Fruit fly (Drosophila melanogaster) whole organism, pupa: ENCODE results near the gene CG14971.
A peak's percentile ranks its signal among the peaks of the same experiment; 100 is the strongest.

Experiments
- CG10348 ChIP-seq: fragments of 200-800 bp; sonication (Bioruptor generic); IDR thresholded peaks from 2 replicates; pipeline ENCODE4 v1.3.6; 2022; ENCODE audit warnings: missing biosample characterization, missing genetic modification characterization
- CG12605 ChIP-seq: fragments of 200-800 bp; sonication (Bioruptor generic); IDR thresholded peaks from 2 replicates; pipeline ENCODE4 v1.3.6; 2022; ENCODE audit warnings: missing biosample characterization, missing genetic modification characterization
- CG13204 ChIP-seq: fragments of 200-800 bp; sonication (Bioruptor generic); optimal IDR thresholded peaks from 2 replicates; lab custom pipeline; 2018; ENCODE audit warnings: missing biosample characterization, mild to moderate bottlenecking, missing genetic modification characterization, moderate library complexity
- CG14655 ChIP-seq: fragments of 200-800 bp; sonication (Bioruptor generic); optimal IDR thresholded peaks from 3 replicates; lab custom pipeline; 2017; ENCODE audit warnings: mild to moderate bottlenecking, missing biosample characterization, missing genetic modification reagents, missing genetic modification characterization
- CG15710 ChIP-seq: fragments of 200-800 bp; sonication (Bioruptor generic); optimal IDR thresholded peaks from 2 replicates; lab custom pipeline; 2018; ENCODE audit warnings: missing biosample characterization, mild to moderate bottlenecking, missing genetic modification characterization, moderate library complexity
- CG17806 ChIP-seq: fragments of 200-800 bp; sonication (Bioruptor generic); optimal IDR thresholded peaks from 2 replicates; lab custom pipeline; 2018; ENCODE audit warnings: missing biosample characterization, mild to moderate bottlenecking, missing genetic modification characterization, moderate library complexity
- CG32121 ChIP-seq: fragments of 200-800 bp; sonication (Bioruptor generic); IDR thresholded peaks from 2 replicates; pipeline ENCODE4 v1.3.6; 2022; ENCODE audit warnings: missing biosample characterization, missing genetic modification characterization
- CG34367 ChIP-seq: fragments of 200-800 bp; sonication (Bioruptor generic); optimal IDR thresholded peaks from 2 replicates; lab custom pipeline; 2018; ENCODE audit warnings: missing biosample characterization, mild to moderate bottlenecking, missing genetic modification characterization
- CG4496 ChIP-seq: fragments of 200-800 bp; sonication (Bioruptor generic); IDR thresholded peaks from 3 replicates; pipeline ENCODE4 v1.3.6; 2022; ENCODE audit warnings: missing biosample characterization, missing genetic modification characterization
- CG8159 ChIP-seq: fragments of 200-800 bp; sonication (Bioruptor generic); optimal IDR thresholded peaks from 3 replicates; lab custom pipeline; 2018; ENCODE audit warnings: missing biosample characterization, mild to moderate bottlenecking, missing genetic modification characterization, moderate library complexity
- CG8301 ChIP-seq: fragments of 200-800 bp; sonication (Bioruptor generic); optimal IDR thresholded peaks from 2 replicates; lab custom pipeline; 2018; ENCODE audit warnings: missing biosample characterization, mild to moderate bottlenecking, missing genetic modification characterization
- CG9948 ChIP-seq: fragments of 200-800 bp; sonication (Bioruptor generic); optimal IDR thresholded peaks from 2 replicates; lab custom pipeline; 2018; ENCODE audit warnings: missing biosample characterization, mild to moderate bottlenecking, missing genetic modification characterization, moderate library complexity
- D1 ChIP-seq: fragments of 200-800 bp; sonication (Bioruptor generic); optimal IDR thresholded peaks from 2 replicates; lab custom pipeline; 2018; ENCODE audit warnings: missing biosample characterization, mild to moderate bottlenecking, missing genetic modification characterization, moderate library complexity
- EcR ChIP-seq: fragments of 200-800 bp; sonication (Bioruptor generic); optimal IDR thresholded peaks from 3 replicates; lab custom pipeline; 2019; ENCODE audit warnings: missing biosample characterization, missing genetic modification characterization, mild to moderate bottlenecking, moderate library complexity, missing genetic modification reagents
- Ets98B ChIP-seq: fragments of 200-800 bp; sonication (Bioruptor generic); IDR thresholded peaks from 2 replicates; pipeline ENCODE4 v1.3.6; 2022; ENCODE audit warnings: missing biosample characterization, missing genetic modification characterization
- Pif1A ChIP-seq: fragments of 200-800 bp; sonication (Bioruptor generic); optimal IDR thresholded peaks from 3 replicates; lab custom pipeline; 2016; ENCODE audit warnings: missing biosample characterization, missing genetic modification characterization
- Pif1B ChIP-seq: fragments of 200-800 bp; sonication (Bioruptor generic); optimal IDR thresholded peaks from 3 replicates; lab custom pipeline; 2016; ENCODE audit warnings: missing biosample characterization, missing genetic modification characterization
- Snoo ChIP-seq: fragments of 200-800 bp; sonication (Bioruptor generic); optimal IDR thresholded peaks from 3 replicates; lab custom pipeline; 2017; ENCODE audit warnings: missing biosample characterization, mild to moderate bottlenecking, missing genetic modification characterization, inconsistent platforms
- fd96Ca ChIP-seq: fragments of 200-800 bp; sonication (Bioruptor generic); IDR thresholded peaks from 3 replicates; pipeline ENCODE4 v1.3.6; 2022; ENCODE audit warnings: missing biosample characterization, missing genetic modification characterization
- gl ChIP-seq: fragments of 200-800 bp; sonication (Bioruptor generic); optimal IDR thresholded peaks from 2 replicates; lab custom pipeline; 2018; ENCODE audit warnings: missing biosample characterization, mild to moderate bottlenecking, missing genetic modification characterization
- rn ChIP-seq: fragments of 200-800 bp; sonication (Bioruptor generic); IDR thresholded peaks from 2 replicates; pipeline ENCODE4 v1.3.6; 2022; ENCODE audit warnings: missing biosample characterization, missing genetic modification characterization

CG14971 gene

DNA sequence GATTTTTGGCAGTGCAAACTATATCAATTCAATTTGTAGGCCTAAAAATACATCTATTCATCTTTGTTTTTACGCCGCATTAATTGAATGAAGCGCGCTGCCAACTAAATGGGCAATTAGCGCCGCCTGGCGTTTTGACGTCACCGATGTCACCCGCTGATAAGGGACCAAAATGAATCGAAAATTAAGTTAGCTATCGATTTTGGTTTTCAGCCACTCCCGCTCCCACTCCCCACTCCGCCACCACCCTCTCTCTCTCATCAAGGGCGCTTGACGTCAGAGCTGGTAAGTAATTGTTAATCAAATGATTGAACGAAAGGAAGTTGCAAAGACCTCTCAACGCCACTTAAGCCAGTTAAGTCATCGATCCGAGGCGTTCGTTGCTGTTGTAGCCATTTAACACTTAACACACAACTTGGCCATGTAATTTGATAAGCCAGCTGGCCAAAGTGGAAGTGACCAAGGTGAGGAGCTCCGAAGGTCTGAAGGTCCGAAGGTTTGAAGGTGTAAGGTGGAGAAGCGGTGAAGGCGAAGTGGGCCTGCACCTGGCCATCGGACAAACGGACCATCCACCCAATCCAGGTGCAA is 40.0 kb downstream of the CG14971 start:
- TF ChIP-seq CG17806 (tag; lab: Kevin White, UChicago) (no peak), CG8159 (no peak), CG10348 (GFP tag; lab: Robert Waterston, UW) (no peak), CG9948 (no peak), Pif1A (GFP tag; lab: Kevin White, UChicago) (no peak), gl (tag; lab: Kevin White, UChicago) (no peak), D1 (tag; lab: Kevin White, UChicago) (no peak), Pif1B (GFP tag; lab: Kevin White, UChicago) (no peak)

DNA sequence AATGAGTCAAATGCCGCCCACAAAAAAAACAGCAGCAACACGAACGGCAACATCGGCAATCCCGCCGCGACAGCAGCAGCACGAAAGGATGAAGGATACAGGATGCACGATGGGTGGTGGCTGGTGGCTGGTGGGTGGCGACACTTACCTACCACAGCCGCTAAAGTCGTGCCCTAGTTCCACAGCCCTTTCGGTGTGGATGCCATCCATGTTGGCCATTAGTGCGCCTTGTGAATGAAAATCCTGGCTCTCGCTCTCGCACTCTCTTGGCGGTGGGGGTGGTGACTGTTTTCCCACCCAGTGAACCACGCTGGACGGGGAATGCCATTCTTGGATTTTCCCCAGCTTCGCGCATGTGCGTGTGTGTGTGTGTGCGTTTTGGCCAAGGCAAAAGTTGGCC is 44.1 kb downstream of the CG14971 start:
- TF ChIP-seq CG8301 (tag; lab: Kevin White, UChicago): no peak

DNA sequence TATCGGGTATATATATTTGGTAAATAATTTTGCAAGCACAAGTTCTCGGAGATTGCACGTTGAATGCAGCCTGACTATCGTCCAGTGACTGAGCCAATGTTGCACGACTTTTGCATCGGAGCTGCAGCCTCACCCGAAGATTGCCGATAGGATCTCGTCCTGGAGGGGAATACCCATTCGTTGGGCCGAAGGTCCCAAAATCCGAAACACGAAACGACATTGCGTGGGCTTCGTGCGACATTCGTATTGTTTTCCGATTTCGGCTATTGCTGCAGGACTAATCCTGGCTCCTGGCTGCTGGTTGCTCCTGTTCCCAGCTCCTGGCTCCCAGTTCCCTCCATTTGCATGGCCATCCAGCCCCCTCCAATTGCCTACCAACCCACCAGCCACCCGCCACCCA is 46.3 kb downstream of the CG14971 start, which contains the start of gene sty:
sty (minus strand) TSS at position 90 of the 400 bp plus-strand sequence.
- TF ChIP-seq Pif1A (GFP tag; lab: Kevin White, UChicago): no peak
- no peak for TF ChIP-seq CG8159
- TF ChIP-seq CG32121 (GFP tag; lab: Robert Waterston, UW): no peak

DNA sequence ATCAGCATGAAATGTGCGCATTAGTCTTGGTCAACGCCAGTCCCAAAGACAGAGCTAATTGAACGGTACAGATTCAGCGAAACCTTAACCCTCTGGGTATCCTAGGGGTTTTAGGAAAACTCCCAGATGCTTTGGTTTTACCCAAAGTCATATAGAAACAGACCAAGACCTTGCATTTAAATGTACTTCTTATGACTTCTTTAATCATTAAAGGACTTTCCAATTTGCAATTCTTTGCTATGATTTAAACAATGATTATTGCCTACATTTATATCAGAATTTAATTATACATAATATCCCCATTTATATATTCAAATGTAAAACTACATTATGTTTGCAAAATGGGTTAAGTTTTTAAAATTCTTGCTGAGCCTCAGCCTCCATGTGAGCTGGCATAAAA is 48.1 kb downstream of the CG14971 start:
- peak; percentile 33 for TF ChIP-seq Snoo (tag; lab: Kevin White, UChicago)
- TF ChIP-seq Pif1B (GFP tag; lab: Kevin White, UChicago): no peak

DNA sequence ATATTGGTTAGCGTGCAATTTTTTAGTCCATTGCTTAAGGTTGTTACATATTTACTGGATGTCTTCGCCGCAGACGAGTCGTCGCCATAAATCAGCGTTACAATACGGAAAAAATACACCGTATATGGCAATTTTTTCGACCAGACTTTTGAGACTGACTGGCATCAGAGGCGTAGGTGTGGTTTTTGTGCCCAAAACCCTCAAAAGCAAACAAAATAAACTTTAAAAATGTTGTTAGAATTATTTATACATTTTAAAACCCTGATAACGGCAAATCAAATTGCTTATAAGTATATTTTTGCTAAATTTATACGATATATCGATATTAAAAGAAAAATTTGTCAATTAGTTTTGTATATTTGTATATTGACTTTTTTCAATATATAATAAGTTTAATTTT is 50.4 kb downstream of the CG14971 start:
- TF ChIP-seq CG15710 (tag; lab: Kevin White, UChicago) (no peak), CG13204 (GFP tag; lab: Kevin White, UChicago) (no peak), gl (tag; lab: Kevin White, UChicago) (no peak)

DNA sequence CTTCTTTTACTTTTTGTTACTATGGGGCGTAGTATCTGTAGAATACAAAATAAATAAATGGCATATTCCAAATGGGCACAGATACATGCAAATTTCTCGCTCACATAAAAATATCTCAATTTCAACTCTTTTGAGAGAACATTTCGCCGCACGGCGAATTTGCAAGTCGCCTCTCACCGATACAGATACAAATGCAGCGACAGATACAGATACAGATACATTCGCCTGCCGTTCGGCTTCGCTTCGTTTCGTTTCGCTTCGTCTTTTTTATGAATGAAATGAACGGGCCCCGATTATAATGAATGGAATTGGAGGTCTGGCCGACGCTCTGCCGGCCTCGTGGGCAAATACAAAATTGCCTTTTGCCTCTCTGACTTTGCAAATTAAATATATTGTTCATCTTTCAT is 50.9 kb downstream of the CG14971 start:
- peak; percentile 20 for TF ChIP-seq CG13204 (GFP tag; lab: Kevin White, UChicago)
- no peak for TF ChIP-seq CG10348 (GFP tag; lab: Robert Waterston, UW)
- peak; percentile 35; the same call in 1 of the 2 replicates for TF ChIP-seq Ets98B (GFP tag; lab: Robert Waterston, UW)
- TF ChIP-seq CG12605: peak; percentile 37
- TF ChIP-seq EcR (GFP tag; lab: Kevin White, UChicago): peak; percentile 66
- TF ChIP-seq CG32121 (GFP tag; lab: Robert Waterston, UW): 0 out of 2 replicates have a peak, but pooled peaks have one; percentile 10
- TF ChIP-seq, all 21 proteins: peak for 5

DNA sequence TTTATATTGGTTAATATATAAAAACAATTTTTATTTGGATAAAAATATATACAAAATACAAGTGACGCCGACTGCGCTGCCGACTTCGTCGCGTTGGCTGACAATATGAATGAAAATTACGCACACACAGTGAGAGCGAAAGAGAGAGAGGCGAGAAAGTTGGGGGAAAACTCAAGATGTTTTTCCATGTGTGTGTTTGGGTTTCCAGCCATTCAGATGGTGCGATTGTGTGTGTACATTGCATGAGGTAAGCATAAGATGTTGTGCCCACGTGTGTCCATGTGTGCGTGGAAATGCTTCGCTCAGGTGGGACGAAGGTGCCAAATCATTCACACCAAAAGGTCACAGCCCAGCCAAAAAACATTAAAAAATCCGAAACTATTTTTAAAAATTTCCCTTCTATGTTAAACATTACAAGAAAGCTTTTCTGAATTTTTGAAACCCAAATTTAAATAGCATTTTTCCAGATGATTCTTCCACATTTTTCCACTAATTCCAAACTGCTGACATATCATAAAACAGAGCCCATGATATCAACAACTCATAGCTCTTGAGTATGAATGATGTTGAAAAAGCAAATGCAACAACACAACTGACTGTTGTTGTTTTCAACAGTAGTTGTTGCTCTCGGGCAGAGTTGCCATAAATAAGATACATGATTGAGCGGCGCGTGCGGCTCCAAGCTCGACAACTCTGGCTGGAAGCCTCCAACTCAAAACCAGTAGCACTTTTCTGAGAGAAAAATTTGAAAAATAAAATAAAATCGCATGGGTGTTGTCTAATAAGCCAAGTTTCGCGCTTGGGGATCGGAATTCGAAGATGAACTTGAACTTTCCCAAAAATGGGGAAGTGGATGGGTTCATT is 51.5 kb downstream of the CG14971 start:
- TF ChIP-seq gl (tag; lab: Kevin White, UChicago): no peak
- TF ChIP-seq CG32121 (GFP tag; lab: Robert Waterston, UW): peak; percentile 62
- no peak for TF ChIP-seq CG9948
- no peak for TF ChIP-seq D1 (tag; lab: Kevin White, UChicago)
- TF ChIP-seq CG12605: no peak
- no peak for TF ChIP-seq CG13204 (GFP tag; lab: Kevin White, UChicago)
- TF ChIP-seq CG17806 (tag; lab: Kevin White, UChicago): no peak
- TF ChIP-seq CG10348 (GFP tag; lab: Robert Waterston, UW): no peak
- TF ChIP-seq Snoo (tag; lab: Kevin White, UChicago): no peak
- no peak for TF ChIP-seq Ets98B (GFP tag; lab: Robert Waterston, UW)
- no peak for TF ChIP-seq CG8159
- no peak for TF ChIP-seq EcR (GFP tag; lab: Kevin White, UChicago)
- TF ChIP-seq CG34367 (tag; lab: Kevin White, UChicago): no peak
- TF ChIP-seq Pif1A (GFP tag; lab: Kevin White, UChicago): no peak
- TF ChIP-seq fd96Ca: no peak
- no peak for TF ChIP-seq CG15710 (tag; lab: Kevin White, UChicago)
- TF ChIP-seq CG8301 (tag; lab: Kevin White, UChicago): peak; percentile 25
- peak; percentile 25 for TF ChIP-seq CG14655 (GFP tag; lab: Kevin White, UChicago)
- no peak for TF ChIP-seq rn (GFP tag; lab: Robert Waterston, UW)
- TF ChIP-seq CG4496 (GFP tag; lab: Robert Waterston, UW): 0 out of 3 replicates have a peak, but pooled peaks have one; percentile 10
- TF ChIP-seq Pif1B (GFP tag; lab: Kevin White, UChicago): no peak
